Worm (Caenorhabditis elegans): ENCODE data around the gene sdpn-1.

DNA sequence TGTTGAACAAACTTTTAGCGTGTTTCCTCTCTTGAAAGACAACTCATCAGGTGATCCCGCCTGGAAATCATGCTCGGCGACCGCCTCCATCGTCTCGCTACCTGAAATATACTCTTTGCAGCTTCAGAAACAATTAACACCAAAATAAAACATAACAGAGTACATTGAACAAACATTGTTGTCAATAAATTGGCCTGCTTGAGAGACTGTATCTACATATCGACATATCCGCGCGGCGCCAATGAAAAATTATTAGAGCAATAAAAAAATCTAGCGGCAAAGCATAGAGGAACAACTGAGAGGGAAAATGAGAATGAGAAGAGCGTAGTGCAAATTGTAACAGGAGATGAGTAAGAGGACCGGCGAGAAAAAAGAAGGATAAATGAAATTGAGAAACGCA lies 36.4 kb downstream of the sdpn-1 start, which contains the start of gene sem-5:
- TF ChIP-seq egl-27 (tag; optimal IDR thresholded peaks at IDR 0.05) (no peak), nhr-237 (tag; optimal IDR thresholded peaks at IDR 0.05) (no peak)
